Worm (Caenorhabditis elegans) whole organism, early embryonic: ENCODE data around the gene ZK177.1.

Experiments used
- F13C5.2 ChIP-seq: sonication (generic microtip); optimal IDR thresholded peaks from 2 replicates; lab custom pipeline; 2017; ENCODE audit warnings: mild to moderate bottlenecking, missing genetic modification characterization, inconsistent platforms, missing compliant biosample characterization
- ama-1 ChIP-seq: fragments of 150-350 bp; optimal IDR thresholded peaks from 2 replicates; lab custom pipeline; 2014
- ceh-36 ChIP-seq: sonication (generic microtip); optimal IDR thresholded peaks from 2 replicates; lab custom pipeline; 2016; ENCODE audit warnings: missing genetic modification characterization, inconsistent platforms, missing compliant biosample characterization
- flt-1 ChIP-seq: fragments of 200-800 bp; sonication (Bioruptor generic); IDR thresholded peaks from 2 replicates; pipeline ENCODE4 v1.3.6; 2022; ENCODE audit warnings: missing genetic modification characterization, missing compliant biosample characterization
- hmbx-1 ChIP-seq: sonication (generic microtip); optimal IDR thresholded peaks from 2 replicates; lab custom pipeline; 2016; ENCODE audit warnings: mild to moderate bottlenecking, missing genetic modification characterization, missing compliant biosample characterization
- scrt-1 ChIP-seq: fragments of 200-800 bp; sonication (Bioruptor generic); IDR thresholded peaks from 2 replicates; pipeline ENCODE4 v1.3.6; 2022; ENCODE audit warnings: missing genetic modification characterization, missing compliant biosample characterization
- tbx-11 ChIP-seq: fragments of 200-800 bp; sonication (Bioruptor generic); IDR thresholded peaks from 2 replicates; pipeline ENCODE4 v1.3.6; 2022; ENCODE audit warnings: missing genetic modification characterization, missing compliant biosample characterization
- tbx-37 ChIP-seq: fragments of 200-800 bp; sonication (Bioruptor generic); conservative IDR thresholded peaks from 2 replicates; pipeline ENCODE4 v1.3.6; 2022; ENCODE audit warnings: missing genetic modification reagents, missing genetic modification characterization, missing compliant biosample characterization
- tra-4 ChIP-seq: sonication (generic microtip); optimal IDR thresholded peaks from 2 replicates; lab custom pipeline; 2017; ENCODE audit warnings: missing genetic modification characterization, missing compliant biosample characterization

ce11 chrII:5500470-5500869 is 27.5 kb upstream of the ZK177.1 start, which contains the start of gene fzy-1:
- TF ChIP-seq ama-1 (lab: Kevin White, UChicago): no peak
- TF ChIP-seq tbx-37: no peak
- TF ChIP-seq F13C5.2 (tag; lab: Kevin White, UChicago): no peak
- no peak for TF ChIP-seq flt-1 (GFP tag; lab: Robert Waterston, UW)
- no peak for TF ChIP-seq ceh-36 (tag; lab: Kevin White, UChicago)
- no peak for TF ChIP-seq scrt-1 (GFP tag; lab: Robert Waterston, UW)
- TF ChIP-seq tbx-11: no peak
- no peak for TF ChIP-seq hmbx-1
- TF ChIP-seq tra-4 (tag; lab: Kevin White, UChicago): no peak
